Worm (Caenorhabditis elegans) whole organism, L4/young adult: ENCODE data around the gene math-25.

Experiments used
- dao-5 ChIP-seq: sonication (generic microtip); optimal IDR thresholded peaks from 2 replicates; lab custom pipeline; 2016; ENCODE audit warnings: missing genotype, missing genetic modification characterization, moderate library complexity, missing compliant biosample characterization
- him-1 ChIP-seq: sonication (generic microtip); optimal IDR thresholded peaks from 2 replicates; lab custom pipeline; 2016; ENCODE audit warnings: missing genotype, missing genetic modification reagents, missing genetic modification characterization, missing compliant biosample characterization

- no peak for TF ChIP-seq dao-5 (tag; lab: Kevin White, UChicago)
- no peak for TF ChIP-seq him-1 (tag; lab: Kevin White, UChicago)
These were observed 50.6 kb downstream of the math-25 start, which contains the start of gene math-48 for ce11 chrII:1946427-1946826.
